Fruit fly (Drosophila melanogaster) whole organism, embryonic: ENCODE data around the gene CG15553.
A peak's percentile ranks its signal among the peaks of the same experiment; 100 is the strongest.

Experiments
- CG10267 ChIP-seq: fragments of 200-800 bp; sonication (Bioruptor generic); optimal IDR thresholded peaks from 2 replicates; lab custom pipeline; 2018; ENCODE audit warnings: missing biosample characterization, mild to moderate bottlenecking, missing genetic modification characterization, moderate library complexity
- CG11093 ChIP-seq: fragments of 200-800 bp; sonication (Bioruptor generic); IDR thresholded peaks from 3 replicates; pipeline ENCODE4 v1.3.6; 2022; ENCODE audit warnings: missing biosample characterization, missing genetic modification characterization
- CG11504 ChIP-seq: fragments of 200-800 bp; sonication (Bioruptor generic); optimal IDR thresholded peaks from 3 replicates; lab custom pipeline; 2019; ENCODE audit warnings: missing biosample characterization, mild to moderate bottlenecking, missing genetic modification characterization, moderate library complexity
- CG11695 ChIP-seq: fragments of 200-800 bp; sonication (Bioruptor generic); IDR thresholded peaks from 3 replicates; pipeline ENCODE4 v1.3.6; 2022; ENCODE audit warnings: missing biosample characterization, missing genetic modification characterization
- CG12299 ChIP-seq: fragments of 200-800 bp; sonication (Bioruptor generic); optimal IDR thresholded peaks from 2 replicates; lab custom pipeline; 2018; ENCODE audit warnings: missing biosample characterization, mild to moderate bottlenecking, missing genetic modification characterization
- CG13424 ChIP-seq: fragments of 200-800 bp; sonication (Bioruptor generic); optimal IDR thresholded peaks from 2 replicates; lab custom pipeline; 2019; ENCODE audit warnings: missing biosample characterization, mild to moderate bottlenecking, missing genetic modification characterization, moderate library complexity
- CG14014 ChIP-seq: fragments of 200-800 bp; sonication (Bioruptor generic); IDR thresholded peaks from 2 replicates; pipeline ENCODE4 v1.3.6; 2022; ENCODE audit warnings: missing biosample characterization, missing genetic modification characterization
- CG14050 ChIP-seq: fragments of 200-800 bp; sonication (Bioruptor generic); IDR thresholded peaks from 3 replicates; pipeline ENCODE4 v1.3.6; 2022; ENCODE audit warnings: missing biosample characterization, missing genetic modification characterization
- CG14441 ChIP-seq: fragments of 200-800 bp; sonication (Bioruptor generic); IDR thresholded peaks from 2 replicates; pipeline ENCODE4 v1.3.6; 2022; ENCODE audit warnings: missing biosample characterization, missing genetic modification characterization
- CG17359 ChIP-seq: fragments of 200-800 bp; sonication (Bioruptor generic); optimal IDR thresholded peaks from 3 replicates; lab custom pipeline; 2018; ENCODE audit warnings: missing biosample characterization, mild to moderate bottlenecking, missing genetic modification characterization, moderate library complexity
- CG17912 ChIP-seq: fragments of 200-800 bp; sonication (Bioruptor generic); optimal IDR thresholded peaks from 2 replicates; lab custom pipeline; 2018; ENCODE audit warnings: missing biosample characterization, mild to moderate bottlenecking, missing genetic modification characterization
- CG2678 ChIP-seq: fragments of 200-800 bp; sonication (Bioruptor generic); optimal IDR thresholded peaks from 3 replicates; lab custom pipeline; 2019; ENCODE audit warnings: missing biosample characterization, mild to moderate bottlenecking, missing genetic modification characterization, moderate library complexity
- CG31365 ChIP-seq: fragments of 200-800 bp; sonication (Bioruptor generic); optimal IDR thresholded peaks from 2 replicates; lab custom pipeline; 2018; ENCODE audit warnings: missing biosample characterization, mild to moderate bottlenecking, missing genetic modification characterization
- CG3847 ChIP-seq: fragments of 200-800 bp; sonication (Bioruptor generic); IDR thresholded peaks from 2 replicates; pipeline ENCODE4 v1.3.6; 2022; ENCODE audit warnings: missing biosample characterization, missing genetic modification characterization
- CG6683 ChIP-seq: fragments of 200-800 bp; sonication (Bioruptor generic); optimal IDR thresholded peaks from 2 replicates; lab custom pipeline; 2017; ENCODE audit warnings: missing biosample characterization, mild to moderate bottlenecking, missing genetic modification characterization, missing genetic modification reagents
- CG6813 ChIP-seq: fragments of 200-800 bp; sonication (Bioruptor generic); optimal IDR thresholded peaks from 2 replicates; lab custom pipeline; 2017; ENCODE audit warnings: missing biosample characterization, missing genetic modification characterization, mild to moderate bottlenecking, moderate library complexity, missing genetic modification reagents
- CG6854 ChIP-seq: fragments of 200-800 bp; sonication (Bioruptor generic); optimal IDR thresholded peaks from 3 replicates; lab custom pipeline; 2017; ENCODE audit warnings: missing biosample characterization, mild to moderate bottlenecking, missing genetic modification characterization
- CG7839 ChIP-seq: fragments of 200-800 bp; sonication (Bioruptor generic); optimal IDR thresholded peaks from 3 replicates; lab custom pipeline; 2018; ENCODE audit warnings: missing biosample characterization, mild to moderate bottlenecking, missing genetic modification characterization, moderate library complexity
- CG7987 ChIP-seq: fragments of 200-800 bp; sonication (Bioruptor generic); optimal IDR thresholded peaks from 2 replicates; lab custom pipeline; 2018; ENCODE audit warnings: missing biosample characterization, mild to moderate bottlenecking, missing genetic modification characterization, moderate library complexity
- CG8290 ChIP-seq, 3 experiments: fragments of 200-800 bp; sonication (Bioruptor generic); optimal IDR thresholded peaks; 2 replicates each; lab custom pipeline; 2016 to 2019; ENCODE audit warnings: missing biosample characterization in 3 of 3, missing genetic modification characterization in 3 of 3, mild to moderate bottlenecking in 2 of 3, moderate library complexity in 1 of 3
- CG8388 ChIP-seq: fragments of 200-800 bp; sonication (Bioruptor generic); optimal IDR thresholded peaks from 2 replicates; lab custom pipeline; 2019; ENCODE audit warnings: missing biosample characterization, mild to moderate bottlenecking, missing genetic modification characterization, moderate library complexity
- CG9727 ChIP-seq: fragments of 200-800 bp; sonication (Bioruptor generic); optimal IDR thresholded peaks from 3 replicates; lab custom pipeline; 2017; ENCODE audit warnings: missing biosample characterization, mild to moderate bottlenecking, missing genetic modification characterization
- D19A ChIP-seq: fragments of 200-800 bp; optimal IDR thresholded peaks from 3 replicates; lab custom pipeline; 2019; ENCODE audit warnings: missing biosample characterization, mild to moderate bottlenecking, missing genetic modification characterization, moderate library complexity
- E2f1 ChIP-seq: fragments of 200-800 bp; sonication (Bioruptor generic); IDR thresholded peaks from 2 replicates; pipeline ENCODE4 v1.3.6; 2022; ENCODE audit warnings: missing biosample characterization, missing genetic modification characterization
- E2f2 ChIP-seq: fragments of 200-800 bp; sonication (Bioruptor generic); IDR thresholded peaks from 2 replicates; pipeline ENCODE4 v1.3.6; 2022; ENCODE audit warnings: missing biosample characterization, missing genetic modification characterization
- Eip74EF ChIP-seq, 2 experiments: fragments of 200-800 bp in 1 of 2; fragments of >200 bp in 1 of 2; sonication (Bioruptor generic) in 1 of 2; optimal IDR thresholded peaks; 2 replicates each; lab custom pipeline; 2017 to 2019; ENCODE audit warnings: missing biosample characterization in 2 of 2, missing genetic modification characterization in 2 of 2, mild to moderate bottlenecking in 1 of 2, moderate library complexity in 1 of 2
- Fer3 ChIP-seq: fragments of 200-800 bp; sonication (Bioruptor generic); optimal IDR thresholded peaks from 2 replicates; lab custom pipeline; 2018; ENCODE audit warnings: missing biosample characterization, mild to moderate bottlenecking, missing genetic modification characterization, moderate library complexity
- Hr3 ChIP-seq: fragments of 200-800 bp; sonication (Bioruptor generic); optimal IDR thresholded peaks from 3 replicates; lab custom pipeline; 2016; ENCODE audit warnings: missing biosample characterization, missing genetic modification characterization
- MTF-1 ChIP-seq: fragments of 200-800 bp; sonication (Bioruptor generic); optimal IDR thresholded peaks from 2 replicates; lab custom pipeline; 2018; ENCODE audit warnings: missing biosample characterization, mild to moderate bottlenecking, missing genetic modification characterization, borderline replicate concordance
- Meics ChIP-seq: fragments of 200-800 bp; sonication (Bioruptor generic); optimal IDR thresholded peaks from 2 replicates; lab custom pipeline; 2017; ENCODE audit warnings: missing biosample characterization, mild to moderate bottlenecking, missing genetic modification characterization
- NFAT ChIP-seq: fragments of 200-800 bp; sonication (Bioruptor generic); IDR thresholded peaks from 2 replicates; pipeline ENCODE4 v1.3.6; 2022; ENCODE audit warnings: missing biosample characterization, missing genetic modification characterization
- Sox100B ChIP-seq: fragments of 200-800 bp; sonication (Bioruptor generic); optimal IDR thresholded peaks from 3 replicates; lab custom pipeline; 2018; ENCODE audit warnings: missing biosample characterization, mild to moderate bottlenecking, missing genetic modification characterization
- Trl ChIP-seq, 3 experiments: fragments of >200 bp in 2 of 3; fragments of 200-800 bp in 1 of 3; sonication (Bioruptor generic) in 1 of 3; optimal IDR thresholded peaks; 2 replicates in 1 of 3; 3 replicates in 2 of 3; lab custom pipeline; 2016 to 2017; ENCODE audit warnings: missing biosample characterization in 1 of 3, missing genetic modification characterization in 1 of 3
- Vsx1 ChIP-seq: fragments of 200-800 bp; sonication (Bioruptor generic); optimal IDR thresholded peaks from 2 replicates; lab custom pipeline; 2017; ENCODE audit warnings: missing biosample characterization, mild to moderate bottlenecking, missing genetic modification characterization, missing genetic modification reagents
- az2 ChIP-seq: fragments of 200-800 bp; sonication (Bioruptor generic); optimal IDR thresholded peaks from 3 replicates; lab custom pipeline; 2016; ENCODE audit warnings: missing biosample characterization, missing genetic modification characterization
- bowl ChIP-seq: fragments of 200-800 bp; sonication (Bioruptor generic); IDR thresholded peaks from 2 replicates; pipeline ENCODE4 v1.3.6; 2022; ENCODE audit warnings: missing biosample characterization, missing genetic modification characterization
- dmrt99B ChIP-seq: fragments of 200-800 bp; sonication (Bioruptor generic); optimal IDR thresholded peaks from 2 replicates; lab custom pipeline; 2018; ENCODE audit warnings: missing biosample characterization, mild to moderate bottlenecking, missing genetic modification characterization, moderate library complexity
- ems ChIP-seq: fragments of 200-800 bp; sonication (Bioruptor generic); optimal IDR thresholded peaks from 3 replicates; lab custom pipeline; 2016; ENCODE audit warnings: missing biosample characterization, missing genetic modification characterization
- gem ChIP-seq: fragments of 200-800 bp; sonication (Bioruptor generic); optimal IDR thresholded peaks from 2 replicates; lab custom pipeline; 2019; ENCODE audit warnings: missing biosample characterization, mild to moderate bottlenecking, missing genetic modification characterization, moderate library complexity
- ind ChIP-seq: fragments of 200-800 bp; sonication (Bioruptor generic); optimal IDR thresholded peaks from 3 replicates; lab custom pipeline; 2016; ENCODE audit warnings: missing biosample characterization, missing genetic modification characterization
- lab ChIP-seq: fragments of 200-800 bp; sonication (Bioruptor generic); optimal IDR thresholded peaks from 3 replicates; lab custom pipeline; 2017; ENCODE audit warnings: missing biosample characterization, missing genetic modification characterization, mild to moderate bottlenecking, moderate library complexity, missing genetic modification reagents
- lilli ChIP-seq: fragments of 200-800 bp; sonication (Bioruptor generic); optimal IDR thresholded peaks from 3 replicates; lab custom pipeline; 2016; ENCODE audit warnings: missing biosample characterization, missing genetic modification characterization
- nau ChIP-seq: fragments of 200-800 bp; sonication (Bioruptor generic); optimal IDR thresholded peaks from 3 replicates; lab custom pipeline; 2017; ENCODE audit warnings: missing biosample characterization, mild to moderate bottlenecking, missing genetic modification characterization, missing genetic modification reagents
- onecut ChIP-seq: fragments of 200-800 bp; sonication (Bioruptor generic); IDR thresholded peaks from 2 replicates; pipeline ENCODE4 v1.3.6; 2022; ENCODE audit warnings: missing biosample characterization, missing genetic modification characterization
- psq ChIP-seq: fragments of 200-800 bp; sonication (Bioruptor generic); optimal IDR thresholded peaks from 2 replicates; lab custom pipeline; 2017; ENCODE audit warnings: missing biosample characterization, missing genetic modification characterization
- repo ChIP-seq: fragments of 200-800 bp; sonication (Bioruptor generic); optimal IDR thresholded peaks from 2 replicates; lab custom pipeline; 2016; ENCODE audit warnings: missing biosample characterization, missing genetic modification characterization
- shn ChIP-seq: fragments of 200-800 bp; sonication (Bioruptor generic); optimal IDR thresholded peaks from 3 replicates; lab custom pipeline; 2016; ENCODE audit warnings: missing biosample characterization, missing genetic modification characterization
- sima ChIP-seq: fragments of 200-800 bp; sonication (Bioruptor generic); optimal IDR thresholded peaks from 2 replicates; lab custom pipeline; 2016; ENCODE audit warnings: missing biosample characterization, missing genetic modification characterization
- yki ChIP-seq: fragments of >200 bp; optimal IDR thresholded peaks from 3 replicates; lab custom pipeline; 2018

The CG15553 gene

DNA sequence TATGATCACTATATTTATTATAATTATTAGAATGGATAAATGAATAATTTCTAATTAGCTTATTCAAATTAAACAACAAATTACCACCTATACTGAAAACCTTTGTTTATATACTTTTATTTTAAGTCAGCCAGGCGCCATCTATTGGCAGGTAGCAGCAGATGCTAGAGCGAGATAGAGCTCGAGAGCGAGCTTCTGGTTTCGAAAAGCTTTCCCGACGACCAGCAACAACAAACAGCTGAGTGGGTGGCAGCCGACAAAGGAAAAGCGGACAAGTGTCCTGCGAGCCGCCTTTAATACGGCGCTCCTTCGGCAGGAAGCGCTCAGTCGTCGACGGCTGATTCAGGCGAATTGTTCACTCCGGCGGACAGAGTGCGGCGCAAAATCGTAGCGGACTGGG, 33.1 kb upstream of the CG15553 start, which contains the start of gene Gycbeta100B (continued):
- peak; percentile 73 for TF ChIP-seq Meics (GFP tag; lab: Kevin White, UChicago)
- TF ChIP-seq CG2678 (tag; lab: Kevin White, UChicago): peak; percentile 41
- TF ChIP-seq CG8290 (GFP tag; optimal IDR thresholded peaks at IDR 0.05; lab: Kevin White, UChicago): no peak
- TF ChIP-seq CG8290 (tag; optimal IDR thresholded peaks at IDR 0.05; lab: Kevin White, UChicago): peak in 1 of 2 experiments; percentile 44
- TF ChIP-seq CG17912 (GFP tag; lab: Kevin White, UChicago): peak; percentile 23
- 0 out of 2 replicates have a peak, but pooled peaks have one; percentile 18 for TF ChIP-seq bowl (GFP tag; lab: Robert Waterston, UW)
- 0 out of 2 replicates have a peak, but pooled peaks have one; percentile 7 for TF ChIP-seq E2f2 (GFP tag; lab: Robert Waterston, UW)
- peak; percentile 66 for TF ChIP-seq CG6854 (GFP tag; lab: Kevin White, UChicago)
- TF ChIP-seq CG13424 (tag; lab: Kevin White, UChicago): peak; percentile 40
- TF ChIP-seq D19A: no peak
- no peak for TF ChIP-seq sima (GFP tag; lab: Kevin White, UChicago)
- no peak for TF ChIP-seq Eip74EF (GFP tag; optimal IDR thresholded peaks at IDR 0.05; lab: Kevin White, UChicago)
- TF ChIP-seq Vsx1: no peak
- peak; percentile 1 for TF ChIP-seq shn (GFP tag; lab: Kevin White, UChicago)
- TF ChIP-seq CG14014: peak; percentile 40; the same call in 1 of the 2 replicates
- 0 out of 3 replicates have a peak, but pooled peaks have one; percentile 9 for TF ChIP-seq CG14050
- TF ChIP-seq CG11093 (GFP tag; lab: Robert Waterston, UW): no peak
- TF ChIP-seq dmrt99B (tag; lab: Kevin White, UChicago): peak; percentile 29
- peak; percentile 49 for TF ChIP-seq CG7839 (tag; lab: Kevin White, UChicago)
- TF ChIP-seq CG12299: peak; percentile 2
- TF ChIP-seq Sox100B (GFP tag; lab: Kevin White, UChicago): peak; percentile 45
- TF ChIP-seq CG17359 (tag; lab: Kevin White, UChicago): peak; percentile 30
- peak; percentile 72 for TF ChIP-seq CG7987 (GFP tag; lab: Kevin White, UChicago)
- peak; percentile 33 for TF ChIP-seq ems (GFP tag; lab: Kevin White, UChicago)
- peak; percentile 15 for TF ChIP-seq CG6683 (GFP tag; lab: Kevin White, UChicago)
- TF ChIP-seq CG8388 (GFP tag; lab: Kevin White, UChicago): no peak
- TF ChIP-seq yki (lab: Kevin White, UChicago): no peak
- 0 out of 2 replicates have a peak, but pooled peaks have one; percentile 5 for TF ChIP-seq NFAT (GFP tag; lab: Robert Waterston, UW)
- TF ChIP-seq E2f1 (GFP tag; lab: Robert Waterston, UW): peak; percentile 52; the same call in 1 of the 2 replicates
- peak; percentile 7 for TF ChIP-seq gem (tag; lab: Kevin White, UChicago)
- peak; percentile 58 for TF ChIP-seq nau (GFP tag; lab: Kevin White, UChicago)
- peak; percentile 18 for TF ChIP-seq az2 (GFP tag; lab: Kevin White, UChicago)
- peak; percentile 30 for TF ChIP-seq Fer3
- TF ChIP-seq psq (GFP tag; lab: Kevin White, UChicago): no peak
- 0 out of 2 replicates have a peak, but pooled peaks have one; percentile 9 for TF ChIP-seq CG14441 (GFP tag; lab: Robert Waterston, UW)
- no peak for TF ChIP-seq CG11695 (GFP tag; lab: Robert Waterston, UW)
- TF ChIP-seq ind (GFP tag; lab: Kevin White, UChicago): peak; percentile 30
- peak; percentile 16 for TF ChIP-seq lilli (GFP tag; lab: Kevin White, UChicago)
- TF ChIP-seq Trl (optimal IDR thresholded peaks at IDR 0.05; lab: Kevin White, UChicago): no peak
- TF ChIP-seq Trl (GFP tag; optimal IDR thresholded peaks at IDR 0.05; lab: Kevin White, UChicago): peak; percentile 6
- peak; percentile 55 for TF ChIP-seq CG11504 (tag; lab: Kevin White, UChicago)
- no peak for TF ChIP-seq Hr3 (GFP tag; lab: Kevin White, UChicago)
- TF ChIP-seq CG31365 (tag; lab: Kevin White, UChicago): no peak
- TF ChIP-seq CG3847: peak; percentile 25; the same call in 1 of the 2 replicates
- TF ChIP-seq MTF-1: peak; percentile 73
- peak; percentile 79 for TF ChIP-seq lab
- no peak for TF ChIP-seq repo (GFP tag; lab: Kevin White, UChicago)
- TF ChIP-seq CG10267 (tag; lab: Kevin White, UChicago): no peak
- peak; percentile 46 for TF ChIP-seq CG6813
- TF ChIP-seq onecut: peak; percentile 64
- TF ChIP-seq CG9727 (GFP tag; lab: Kevin White, UChicago): no peak
